Fruit fly (Drosophila melanogaster): ENCODE data around the gene CG3708.

CG3708 gene

dm6 chrX:935049-935900 lies 5.4 kb upstream of the CG3708 start, which contains the start of gene TRAM (continued):
- TF ChIP-seq sima (GFP tag; optimal IDR thresholded peaks at IDR 0.05) = peak; percentile 95
- TF ChIP-seq usp (GFP tag; optimal IDR thresholded peaks at IDR 0.05) = no peak
- peak; percentile 99 for TF ChIP-seq Xrp1 (GFP tag; IDR thresholded peaks at IDR 0.05)
- peak; percentile 99 for TF ChIP-seq CG17829 (tag; optimal IDR thresholded peaks at IDR 0.05)
- TF ChIP-seq Scr (GFP tag; IDR thresholded peaks at IDR 0.05; ENCODE audit: partially characterized antibody) = peak; percentile 83
- TF ChIP-seq cato (GFP tag; optimal IDR thresholded peaks at IDR 0.05; ENCODE audit: borderline replicate concordance) = peak; percentile 95
- peak; percentile 96 for TF ChIP-seq btn (GFP tag; optimal IDR thresholded peaks at IDR 0.05)
- peak; percentile 96 for TF ChIP-seq CG15696 (tag; optimal IDR thresholded peaks at IDR 0.05)
- TF ChIP-seq HLH4C (GFP tag; IDR thresholded peaks at IDR 0.05; ENCODE audit: partially characterized antibody) = peak; percentile 62
- peak; percentile 99 for TF ChIP-seq CHES-1-like (GFP tag; optimal IDR thresholded peaks at IDR 0.05)
- peak; percentile 94 for TF ChIP-seq CG18476 (GFP tag; optimal IDR thresholded peaks at IDR 0.05)
- TF ChIP-seq Atf-2 (GFP tag; optimal IDR thresholded peaks at IDR 0.05) = peak; percentile 97
- peak; percentile 99 for TF ChIP-seq CG11723 (GFP tag; optimal IDR thresholded peaks at IDR 0.05)
- peak; percentile 98 for TF ChIP-seq Side (GFP tag; optimal IDR thresholded peaks at IDR 0.05)
- peak; percentile 99 for TF ChIP-seq Hmr (GFP tag; optimal IDR thresholded peaks at IDR 0.05)
- peak; percentile 98 for TF ChIP-seq CG11398 (GFP tag; optimal IDR thresholded peaks at IDR 0.05)
- TF ChIP-seq CG16815 (GFP tag; optimal IDR thresholded peaks at IDR 0.05) = peak; percentile 98
- TF ChIP-seq Usf (GFP tag; optimal IDR thresholded peaks at IDR 0.05) = peak; percentile 98
- TF ChIP-seq Ada2b (GFP tag; IDR thresholded peaks at IDR 0.05) = peak; percentile 98
- no peak for TF ChIP-seq hth (optimal IDR thresholded peaks at IDR 0.05)
- TF ChIP-seq pfk (GFP tag; optimal IDR thresholded peaks at IDR 0.05) = peak; percentile 72
- peak; percentile 97 for TF ChIP-seq CG18764 (GFP tag; optimal IDR thresholded peaks at IDR 0.05)
- peak; percentile 99 for TF ChIP-seq CG9727 (GFP tag; optimal IDR thresholded peaks at IDR 0.05)
- TF ChIP-seq stwl (tag; optimal IDR thresholded peaks at IDR 0.05) = peak; percentile 62
- TF ChIP-seq hkb (optimal IDR thresholded peaks at IDR 0.05) = no peak
- peak; percentile 99 for TF ChIP-seq hkb (GFP tag; IDR thresholded peaks at IDR 0.05)
- TF ChIP-seq chif (GFP tag; optimal IDR thresholded peaks at IDR 0.05) = peak; percentile 98 to 99
- peak; percentile 98 for TF ChIP-seq CG13624 (GFP tag; optimal IDR thresholded peaks at IDR 0.05)
- peak; percentile 99 for TF ChIP-seq bcd (GFP tag; optimal IDR thresholded peaks at IDR 0.05)
- no peak for TF ChIP-seq CG15011 (GFP tag; optimal IDR thresholded peaks at IDR 0.05)
- peak; percentile 99 for TF ChIP-seq wdn (GFP tag; IDR thresholded peaks at IDR 0.05)
- peak; percentile 98 for TF ChIP-seq CG4424 (GFP tag; optimal IDR thresholded peaks at IDR 0.05)
- peak; percentile 93 for TF ChIP-seq salm (tag; optimal IDR thresholded peaks at IDR 0.05)
- TF ChIP-seq sna (GFP tag; IDR thresholded peaks at IDR 0.05; ENCODE audit: partially characterized antibody) = peak; percentile 70; the same call in 1 of the 2 replicates
- peak; percentile 98 for TF ChIP-seq CG7786 (GFP tag; optimal IDR thresholded peaks at IDR 0.05)
- peak; percentile 99 for TF ChIP-seq Aef1 (GFP tag; IDR thresholded peaks at IDR 0.05)
- peak; percentile 94 for TF ChIP-seq lbe (GFP tag; optimal IDR thresholded peaks at IDR 0.05)
- TF ChIP-seq gsb (GFP tag; IDR thresholded peaks at IDR 0.05) = peak; percentile 98
- peak; percentile 99 for TF ChIP-seq croc (GFP tag; conservative IDR thresholded peaks at IDR 0.05)
- TF ChIP-seq grau (tag; optimal IDR thresholded peaks at IDR 0.05) = peak; percentile 93
- peak; percentile 95 to 98 for TF ChIP-seq Pdp1 (GFP tag; optimal IDR thresholded peaks at IDR 0.05)
- TF ChIP-seq CG2712 (tag; optimal IDR thresholded peaks at IDR 0.05) = peak; percentile 97
- TF ChIP-seq Eip74EF (GFP tag; optimal IDR thresholded peaks at IDR 0.05) = peak in 1 of 2 experiments; percentile 89
- TF ChIP-seq CG31441 (GFP tag; IDR thresholded peaks at IDR 0.05) = peak; percentile 96
- TF ChIP-seq CG7372 (GFP tag; IDR thresholded peaks at IDR 0.05) = peak; percentile 99
- no peak for TF ChIP-seq pan (optimal IDR thresholded peaks at IDR 0.05)
- peak in 1 of 2 experiments; percentile 99 for TF ChIP-seq pan (GFP tag; optimal IDR thresholded peaks at IDR 0.05 in 1 of 2, IDR thresholded peaks at IDR 0.05 in 1 of 2)
- TF ChIP-seq CG17612 (GFP tag; IDR thresholded peaks at IDR 0.05) = peak; percentile 97
